Worm (Caenorhabditis elegans): ENCODE data around the gene F19B10.5.

DNA sequence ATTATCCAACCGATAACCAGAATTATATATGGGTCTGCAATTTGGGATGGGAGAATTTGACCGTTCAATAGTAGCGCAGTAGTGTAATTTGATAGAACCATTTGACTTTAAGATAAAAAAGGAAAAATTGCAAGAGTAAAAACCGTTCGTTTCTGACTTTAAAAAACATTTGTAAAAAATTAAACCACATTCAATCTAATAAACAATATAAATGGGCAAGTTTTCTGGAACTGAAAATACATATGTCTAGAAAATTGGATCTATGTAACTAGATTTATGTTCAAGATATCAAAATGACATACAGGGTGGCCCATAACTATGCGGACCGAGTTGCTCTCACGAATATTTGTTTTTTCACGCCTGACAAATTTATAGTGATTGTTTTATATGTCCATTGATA is 39.2 kb downstream of the F19B10.5 start, which contains the start of gene srx-102:
- TF ChIP-seq nhr-11 (tag; optimal IDR thresholded peaks at IDR 0.05), result no peak
- no peak for TF ChIP-seq ztf-11 (tag; optimal IDR thresholded peaks at IDR 0.05)
- TF ChIP-seq nhr-237 (tag; optimal IDR thresholded peaks at IDR 0.05), result no peak
- no peak for TF ChIP-seq unc-62 (GFP tag; optimal IDR thresholded peaks at IDR 0.05)
- no peak for TF ChIP-seq nhr-77 (tag; optimal IDR thresholded peaks at IDR 0.05)
- no peak for TF ChIP-seq fkh-10 (GFP tag; optimal IDR thresholded peaks at IDR 0.05)
- TF ChIP-seq sea-2 (GFP tag; optimal IDR thresholded peaks at IDR 0.05), result no peak
- no peak for TF ChIP-seq pha-4 (tag; optimal IDR thresholded peaks at IDR 0.05)
- no peak for TF ChIP-seq nhr-76 (tag; optimal IDR thresholded peaks at IDR 0.05)

Data from whole organism, L3 larva.